Worm (Caenorhabditis elegans) whole organism, mixed stage, embryonic: ENCODE data around the gene D2023.3.
A peak's percentile ranks its signal among the peaks of the same experiment; 100 is the strongest.

Source experiments
- bed-3 ChIP-seq: fragments of 200-800 bp; sonication (Bioruptor generic); optimal IDR thresholded peaks from 3 replicates; lab custom pipeline; 2018; ENCODE audit warnings: mild to moderate bottlenecking, missing genetic modification characterization, moderate library complexity, missing compliant biosample characterization
- blmp-1 ChIP-seq: fragments of 150-350 bp; optimal IDR thresholded peaks from 2 replicates; lab custom pipeline; 2014; ENCODE audit warnings: missing biosample characterization, missing genetic modification characterization
- ceh-39 ChIP-seq: fragments of 150-350 bp; optimal IDR thresholded peaks from 2 replicates; lab custom pipeline; 2014; ENCODE audit warnings: missing biosample characterization, missing genetic modification characterization
- ceh-43 ChIP-seq: fragments of 200-800 bp; sonication (Bioruptor generic); optimal IDR thresholded peaks from 2 replicates; lab custom pipeline; 2018; ENCODE audit warnings: mild to moderate bottlenecking, missing genetic modification characterization, moderate library complexity, missing compliant biosample characterization
- ceh-83 ChIP-seq: fragments of 200-800 bp; sonication (Bioruptor generic); optimal IDR thresholded peaks from 2 replicates; lab custom pipeline; 2018; ENCODE audit warnings: mild to moderate bottlenecking, missing genetic modification characterization, missing compliant biosample characterization
- ces-1 ChIP-seq: fragments of 150-350 bp; optimal IDR thresholded peaks from 2 replicates; lab custom pipeline; 2014; ENCODE audit warnings: missing biosample characterization, missing genetic modification reagents, missing genetic modification characterization
- cnd-1 ChIP-seq: fragments of 200-800 bp; sonication (Bioruptor generic); optimal IDR thresholded peaks from 2 replicates; lab custom pipeline; 2018; ENCODE audit warnings: mild to moderate bottlenecking, missing genetic modification characterization, missing compliant biosample characterization
- drap-1 ChIP-seq: fragments of 200-800 bp; sonication (Bioruptor generic); optimal IDR thresholded peaks from 3 replicates; lab custom pipeline; 2018; ENCODE audit warnings: mild to moderate bottlenecking, missing genetic modification characterization, missing compliant biosample characterization
- elt-1 ChIP-seq: sonication (generic microtip); optimal IDR thresholded peaks from 2 replicates; lab custom pipeline; 2017; ENCODE audit warnings: missing genetic modification characterization, mild to moderate bottlenecking, missing compliant biosample characterization, antibody characterized with exemption, moderate library complexity, borderline replicate concordance; ENCODE audit not compliant: insufficient read depth
- elt-3 ChIP-seq: fragments of 150-350 bp; optimal IDR thresholded peaks from 2 replicates; lab custom pipeline; 2014; ENCODE audit warnings: missing biosample characterization, missing genetic modification characterization
- ham-2 ChIP-seq: fragments of 200-800 bp; sonication (Bioruptor generic); optimal IDR thresholded peaks from 2 replicates; lab custom pipeline; 2018; ENCODE audit warnings: mild to moderate bottlenecking, missing genetic modification characterization, missing compliant biosample characterization
- hlh-1 ChIP-seq: fragments of 150-350 bp; optimal IDR thresholded peaks from 2 replicates; lab custom pipeline; 2014; ENCODE audit warnings: missing biosample characterization, missing genetic modification reagents, missing genetic modification characterization
- lin-13 ChIP-seq: fragments of 150-350 bp; optimal IDR thresholded peaks from 2 replicates; lab custom pipeline; 2014; ENCODE audit warnings: missing biosample characterization, missing genetic modification characterization
- lin-32 ChIP-seq: fragments of 200-800 bp; sonication (Bioruptor generic); optimal IDR thresholded peaks from 2 replicates; lab custom pipeline; 2018; ENCODE audit warnings: mild to moderate bottlenecking, missing genetic modification characterization, missing compliant biosample characterization
- lsy-2 ChIP-seq: fragments of 150-350 bp; optimal IDR thresholded peaks from 2 replicates; lab custom pipeline; 2014; ENCODE audit warnings: missing biosample characterization, missing genetic modification characterization
- mep-1 ChIP-seq: fragments of 150-350 bp; optimal IDR thresholded peaks from 2 replicates; lab custom pipeline; 2017; ENCODE audit warnings: missing biosample characterization, missing genetic modification reagents, missing genetic modification characterization, inconsistent platforms
- mls-2 ChIP-seq: sonication (generic microtip); optimal IDR thresholded peaks from 2 replicates; lab custom pipeline; 2016; ENCODE audit warnings: mild to moderate bottlenecking, missing genetic modification characterization, moderate library complexity, missing compliant biosample characterization
- nhr-2 ChIP-seq: fragments of 150-350 bp; optimal IDR thresholded peaks from 2 replicates; lab custom pipeline; 2014; ENCODE audit warnings: missing biosample characterization, missing genetic modification characterization
- nhr-237 ChIP-seq: fragments of 150-350 bp; optimal IDR thresholded peaks from 2 replicates; lab custom pipeline; 2014; ENCODE audit warnings: missing biosample characterization, missing genetic modification characterization
- nhr-28 ChIP-seq: fragments of 150-350 bp; optimal IDR thresholded peaks from 2 replicates; lab custom pipeline; 2014; ENCODE audit warnings: missing biosample characterization, missing genetic modification characterization
- nhr-76 ChIP-seq: sonication (generic microtip); optimal IDR thresholded peaks from 2 replicates; lab custom pipeline; 2017; ENCODE audit warnings: missing biosample characterization, missing genetic modification characterization
- pha-4 ChIP-seq: fragments of 150-350 bp; optimal IDR thresholded peaks from 2 replicates; lab custom pipeline; 2018; ENCODE audit warnings: missing biosample characterization, missing genetic modification reagents, missing genetic modification characterization
- sem-2 ChIP-seq: fragments of 200-800 bp; sonication (Bioruptor generic); optimal IDR thresholded peaks from 2 replicates; lab custom pipeline; 2018; ENCODE audit warnings: mild to moderate bottlenecking, missing genetic modification characterization, missing compliant biosample characterization
- snpc-4 ChIP-seq: fragments of 150-350 bp; optimal IDR thresholded peaks from 2 replicates; lab custom pipeline; 2014; ENCODE audit warnings: missing biosample characterization, missing genetic modification characterization
- tbx-8 ChIP-seq: fragments of 200-800 bp; sonication (Bioruptor generic); optimal IDR thresholded peaks from 2 replicates; lab custom pipeline; 2018; ENCODE audit warnings: mild to moderate bottlenecking, missing genetic modification characterization, moderate library complexity, missing compliant biosample characterization
- unc-120 ChIP-seq: sonication (generic microtip); optimal IDR thresholded peaks from 2 replicates; lab custom pipeline; 2017; ENCODE audit warnings: missing genetic modification characterization, missing compliant biosample characterization; ENCODE audit not compliant: poor library complexity, severe bottlenecking
- unc-39 ChIP-seq: fragments of 150-350 bp; optimal IDR thresholded peaks from 2 replicates; lab custom pipeline; 2014; ENCODE audit warnings: missing biosample characterization, missing genetic modification characterization
- unc-62 ChIP-seq: fragments of 150-350 bp; optimal IDR thresholded peaks from 2 replicates; lab custom pipeline; 2014; ENCODE audit warnings: missing biosample characterization, missing genetic modification reagents, missing genetic modification characterization
- zip-8 ChIP-seq: fragments of 150-350 bp; optimal IDR thresholded peaks from 2 replicates; lab custom pipeline; 2014; ENCODE audit warnings: missing biosample characterization, missing genetic modification characterization
- ztf-11 ChIP-seq: fragments of 150-350 bp; optimal IDR thresholded peaks from 2 replicates; lab custom pipeline; 2014; ENCODE audit warnings: missing biosample characterization, missing genetic modification characterization

The D2023.3 gene

ce11 chrV:11817263-11817726, 5.5 kb upstream of the D2023.3 start:
- TF ChIP-seq snpc-4 (tag; lab: Kevin White, UChicago): no peak
- no peak for TF ChIP-seq drap-1
- no peak for TF ChIP-seq lin-13 (tag; lab: Kevin White, UChicago)
- TF ChIP-seq hlh-1 (tag; lab: Kevin White, UChicago): no peak
- TF ChIP-seq nhr-76: no peak
- TF ChIP-seq ztf-11: no peak
- TF ChIP-seq elt-3 (tag; lab: Kevin White, UChicago): no peak
- TF ChIP-seq ceh-39 (tag; lab: Kevin White, UChicago): no peak
- no peak for TF ChIP-seq tbx-8
- TF ChIP-seq unc-62 (GFP tag; lab: Kevin White, UChicago): no peak
- no peak for TF ChIP-seq mls-2 (tag; lab: Kevin White, UChicago)
- no peak for TF ChIP-seq ceh-83
- no peak for TF ChIP-seq nhr-28 (tag; lab: Kevin White, UChicago)
- no peak for TF ChIP-seq lin-32 (GFP tag; lab: Kevin White, UChicago)
- TF ChIP-seq ceh-43 (GFP tag; lab: Kevin White, UChicago): no peak
- no peak for TF ChIP-seq blmp-1

- no peak for TF ChIP-seq snpc-4 (tag; lab: Kevin White, UChicago)
Observed at ce11 chrV:11815566-11815965, 3.7 kb upstream of the D2023.3 start.

ce11 chrV:11809935-11810334, 1.9 kb downstream of the D2023.3 start:
- no peak for TF ChIP-seq hlh-1 (tag; lab: Kevin White, UChicago)
- TF ChIP-seq tbx-8: no peak
- no peak for TF ChIP-seq unc-120 (tag; lab: Kevin White, UChicago)
- no peak for TF ChIP-seq unc-39 (tag; lab: Kevin White, UChicago)
- TF ChIP-seq ceh-43 (GFP tag; lab: Kevin White, UChicago): no peak
- TF ChIP-seq mls-2 (tag; lab: Kevin White, UChicago): no peak
- TF ChIP-seq ztf-11: no peak
- TF ChIP-seq nhr-237 (tag; lab: Kevin White, UChicago): no peak
- TF ChIP-seq drap-1: no peak
- no peak for TF ChIP-seq sem-2
- no peak for TF ChIP-seq bed-3
- no peak for TF ChIP-seq pha-4
- TF ChIP-seq lin-13 (tag; lab: Kevin White, UChicago): no peak
- TF ChIP-seq mep-1: no peak
- TF ChIP-seq nhr-28 (tag; lab: Kevin White, UChicago): no peak
- TF ChIP-seq nhr-76: no peak

- TF ChIP-seq ztf-11 (no peak), ceh-43 (GFP tag; lab: Kevin White, UChicago) (no peak), bed-3 (no peak), mep-1 (no peak), ces-1 (no peak), unc-120 (tag; lab: Kevin White, UChicago) (no peak), ceh-39 (tag; lab: Kevin White, UChicago) (no peak), nhr-2 (tag; lab: Kevin White, UChicago) (no peak), ham-2 (GFP tag; lab: Kevin White, UChicago) (no peak), elt-1 (no peak), pha-4 (no peak), lin-13 (tag; lab: Kevin White, UChicago) (no peak), nhr-76 (no peak), zip-8 (tag; lab: Kevin White, UChicago) (no peak), lsy-2 (tag; lab: Kevin White, UChicago) (no peak)
- TF ChIP-seq, all 35 proteins: peak for 0
Observed at ce11 chrV:11803518-11803994, 8.3 kb downstream of the D2023.3 start.

- no peak for TF ChIP-seq elt-1
- TF ChIP-seq elt-3 (tag; lab: Kevin White, UChicago): peak; percentile 66
- no peak for TF ChIP-seq unc-62 (GFP tag; lab: Kevin White, UChicago)
- TF ChIP-seq cnd-1 (tag; lab: Kevin White, UChicago): no peak
- TF ChIP-seq ceh-43 (GFP tag; lab: Kevin White, UChicago): no peak
- TF ChIP-seq unc-120 (tag; lab: Kevin White, UChicago): no peak
- no peak for TF ChIP-seq ztf-11
- no peak for TF ChIP-seq ceh-39 (tag; lab: Kevin White, UChicago)
- TF ChIP-seq drap-1: no peak
- TF ChIP-seq lin-32 (GFP tag; lab: Kevin White, UChicago): no peak
- TF ChIP-seq ham-2 (GFP tag; lab: Kevin White, UChicago): peak; percentile 19
- TF ChIP-seq zip-8 (tag; lab: Kevin White, UChicago): no peak
- TF ChIP-seq ceh-83: no peak
- peak; percentile 33 for TF ChIP-seq blmp-1
- no peak for TF ChIP-seq mep-1
- TF ChIP-seq lin-13 (tag; lab: Kevin White, UChicago): no peak
Observed at ce11 chrV:11802508-11802907, 9.3 kb downstream of the D2023.3 start.
